Worm (Caenorhabditis elegans) whole organism, L2 larva: Measurements from ENCODE around the gene his-74.
A peak's percentile ranks its signal among the peaks of the same experiment; 100 is the strongest.

Experiments
- C34F6.9 ChIP-seq: fragments of 150-350 bp; optimal IDR thresholded peaks from 2 replicates; lab custom pipeline; 2014; ENCODE audit warnings: missing biosample characterization, missing genetic modification characterization
- F13H6.1 ChIP-seq: sonication (generic microtip); optimal IDR thresholded peaks from 2 replicates; lab custom pipeline; 2016; ENCODE audit warnings: missing genetic modification characterization, missing compliant biosample characterization
- R02D3.7 ChIP-seq: fragments of 150-350 bp; optimal IDR thresholded peaks from 2 replicates; lab custom pipeline; 2014; ENCODE audit warnings: missing biosample characterization, missing genetic modification characterization
- Y55F3AM.14 ChIP-seq: fragments of 200-800 bp; sonication (Bioruptor generic); optimal IDR thresholded peaks from 2 replicates; lab custom pipeline; 2018; ENCODE audit warnings: mild to moderate bottlenecking, missing genetic modification characterization, missing compliant biosample characterization
- ZK546.5 ChIP-seq: sonication (generic microtip); optimal IDR thresholded peaks from 2 replicates; lab custom pipeline; 2017; ENCODE audit warnings: missing biosample characterization, missing genetic modification characterization
- alr-1 ChIP-seq: fragments of 150-350 bp; optimal IDR thresholded peaks from 2 replicates; lab custom pipeline; 2014; ENCODE audit warnings: missing biosample characterization, missing genetic modification characterization
- aly-2 ChIP-seq: fragments of 150-350 bp; optimal IDR thresholded peaks from 2 replicates; lab custom pipeline; 2014; ENCODE audit warnings: missing biosample characterization, missing genetic modification characterization
- blmp-1 ChIP-seq: sonication (generic microtip); optimal IDR thresholded peaks from 2 replicates; lab custom pipeline; 2017; ENCODE audit warnings: missing genetic modification characterization, mild to moderate bottlenecking, missing compliant biosample characterization, antibody characterized with exemption, moderate library complexity; ENCODE audit not compliant: insufficient read depth
- ceh-16 ChIP-seq: fragments of 150-350 bp; optimal IDR thresholded peaks from 2 replicates; lab custom pipeline; 2014; ENCODE audit warnings: missing biosample characterization, missing genetic modification characterization
- ceh-82 ChIP-seq: fragments of 150-350 bp; optimal IDR thresholded peaks from 2 replicates; lab custom pipeline; 2014; ENCODE audit warnings: missing biosample characterization, missing genetic modification characterization
- crh-2 ChIP-seq: sonication (generic microtip); optimal IDR thresholded peaks from 2 replicates; lab custom pipeline; 2017; ENCODE audit warnings: missing biosample characterization, missing genetic modification characterization
- dmd-4 ChIP-seq: sonication (generic microtip); optimal IDR thresholded peaks from 2 replicates; lab custom pipeline; 2017; ENCODE audit warnings: missing biosample characterization, missing genetic modification characterization
- egl-27 ChIP-seq: sonication (generic microtip); optimal IDR thresholded peaks from 3 replicates; lab custom pipeline; 2017; ENCODE audit warnings: missing biosample characterization, missing genetic modification reagents, missing genetic modification characterization
- elt-1 ChIP-seq: fragments of 150-350 bp; optimal IDR thresholded peaks from 2 replicates; lab custom pipeline; 2014; ENCODE audit warnings: missing biosample characterization, missing genetic modification characterization
- elt-3 ChIP-seq: sonication (generic microtip); optimal IDR thresholded peaks from 2 replicates; lab custom pipeline; 2017; ENCODE audit warnings: missing biosample characterization, missing genetic modification characterization
- fos-1 ChIP-seq: fragments of 150-350 bp; optimal IDR thresholded peaks from 2 replicates; lab custom pipeline; 2014; ENCODE audit warnings: missing biosample characterization, missing genetic modification characterization
- gmeb-1 ChIP-seq: fragments of 150-350 bp; optimal IDR thresholded peaks from 2 replicates; lab custom pipeline; 2014; ENCODE audit warnings: missing biosample characterization, missing genetic modification characterization
- lin-13 ChIP-seq: fragments of 150-350 bp; optimal IDR thresholded peaks from 2 replicates; lab custom pipeline; 2014; ENCODE audit warnings: missing biosample characterization, missing genetic modification reagents, missing genetic modification characterization
- lsy-2 ChIP-seq, 2 experiments: fragments of 150-350 bp in 1 of 2; sonication (generic microtip) in 1 of 2; optimal IDR thresholded peaks; 2 replicates each; lab custom pipeline; 2014 to 2017; ENCODE audit warnings: missing biosample characterization in 2 of 2, missing genetic modification characterization in 2 of 2
- mab-5 ChIP-seq: fragments of 150-350 bp; optimal IDR thresholded peaks from 2 replicates; lab custom pipeline; 2014; ENCODE audit warnings: missing biosample characterization, missing genetic modification characterization
- mbf-1 ChIP-seq: sonication (generic microtip); optimal IDR thresholded peaks from 2 replicates; lab custom pipeline; 2017; ENCODE audit warnings: missing biosample characterization, missing genetic modification characterization
- nhr-10 ChIP-seq: sonication (generic microtip); optimal IDR thresholded peaks from 2 replicates; lab custom pipeline; 2017; ENCODE audit warnings: missing biosample characterization, missing genetic modification characterization
- nhr-11 ChIP-seq: fragments of 150-350 bp; optimal IDR thresholded peaks from 2 replicates; lab custom pipeline; 2014; ENCODE audit warnings: missing biosample characterization, missing genetic modification characterization
- nhr-12 ChIP-seq: fragments of 150-350 bp; optimal IDR thresholded peaks from 2 replicates; lab custom pipeline; 2014; ENCODE audit warnings: missing biosample characterization, missing genetic modification characterization
- nhr-129 ChIP-seq: fragments of 150-350 bp; optimal IDR thresholded peaks from 2 replicates; lab custom pipeline; 2014; ENCODE audit warnings: missing biosample characterization, missing genetic modification characterization
- nhr-21 ChIP-seq: fragments of 150-350 bp; optimal IDR thresholded peaks from 2 replicates; lab custom pipeline; 2014; ENCODE audit warnings: missing biosample characterization, missing genetic modification characterization
- nhr-23 ChIP-seq: fragments of 150-350 bp; optimal IDR thresholded peaks from 2 replicates; lab custom pipeline; 2014; ENCODE audit warnings: missing biosample characterization, missing genetic modification reagents, missing genetic modification characterization
- nhr-237 ChIP-seq: fragments of 150-350 bp; optimal IDR thresholded peaks from 2 replicates; lab custom pipeline; 2014; ENCODE audit warnings: missing biosample characterization, missing genetic modification characterization
- nhr-25 ChIP-seq: fragments of 150-350 bp; sonication (generic microtip); optimal IDR thresholded peaks from 3 replicates; lab custom pipeline; 2014; ENCODE audit warnings: missing biosample characterization, missing genetic modification characterization
- nhr-6 ChIP-seq: fragments of 150-350 bp; optimal IDR thresholded peaks from 2 replicates; lab custom pipeline; 2014; ENCODE audit warnings: missing biosample characterization, missing genetic modification characterization
- peb-1 ChIP-seq: fragments of 150-350 bp; optimal IDR thresholded peaks from 2 replicates; lab custom pipeline; 2014; ENCODE audit warnings: missing biosample characterization, missing genetic modification characterization
- sem-4 ChIP-seq: fragments of 150-350 bp; optimal IDR thresholded peaks from 2 replicates; lab custom pipeline; 2014; ENCODE audit warnings: missing biosample characterization, missing genetic modification reagents, missing genetic modification characterization
- skn-1 ChIP-seq: sonication (generic microtip); optimal IDR thresholded peaks from 2 replicates; lab custom pipeline; 2017; ENCODE audit warnings: missing biosample characterization, missing genetic modification characterization
- sma-3 ChIP-seq: sonication (generic microtip); optimal IDR thresholded peaks from 2 replicates; lab custom pipeline; 2016; ENCODE audit warnings: missing genetic modification reagents, missing genetic modification characterization, missing compliant biosample characterization
- sma-9 ChIP-seq, 2 experiments: fragments of 150-350 bp in 1 of 2; sonication (generic microtip) in 1 of 2; optimal IDR thresholded peaks; 2 replicates each; lab custom pipeline; 2014 to 2016; ENCODE audit warnings: missing genetic modification characterization in 2 of 2, mild to moderate bottlenecking in 1 of 2, missing biosample characterization in 1 of 2, missing compliant biosample characterization in 1 of 2, missing genetic modification reagents in 1 of 2, moderate library complexity in 1 of 2
- snpc-4 ChIP-seq: fragments of 150-350 bp; optimal IDR thresholded peaks from 2 replicates; lab custom pipeline; 2014; ENCODE audit warnings: missing biosample characterization, missing genetic modification characterization
- unc-39 ChIP-seq: fragments of 150-350 bp; optimal IDR thresholded peaks from 2 replicates; lab custom pipeline; 2014; ENCODE audit warnings: missing biosample characterization, missing genetic modification characterization
- unc-55 ChIP-seq: fragments of 150-350 bp; sonication (generic microtip); optimal IDR thresholded peaks from 3 replicates; lab custom pipeline; 2014; ENCODE audit warnings: missing biosample characterization, missing genetic modification reagents, missing genetic modification characterization
- unc-62 ChIP-seq: fragments of 150-350 bp; optimal IDR thresholded peaks from 2 replicates; lab custom pipeline; 2014; ENCODE audit warnings: missing biosample characterization, missing genetic modification reagents, missing genetic modification characterization
- ztf-1 ChIP-seq: fragments of 200-800 bp; sonication (Bioruptor generic); conservative IDR thresholded peaks from 2 replicates; pipeline ENCODE4 v1.3.6; 2022; ENCODE audit warnings: missing genetic modification characterization, missing compliant biosample characterization
- ztf-11 ChIP-seq: sonication (generic microtip); optimal IDR thresholded peaks from 2 replicates; lab custom pipeline; 2017; ENCODE audit warnings: missing biosample characterization, missing genetic modification characterization
- ztf-4 ChIP-seq: fragments of 150-350 bp; optimal IDR thresholded peaks from 2 replicates; lab custom pipeline; 2014; ENCODE audit warnings: missing biosample characterization, missing genetic modification characterization

his-74 gene

ce11 chrV:12667926-12668325 is 7.8 kb upstream of the his-74 start, which contains the start of gene W05B10.4:
Gene W05B10.4 (plus strand): TSS chrV:12668226.
- TF ChIP-seq crh-2 (no peak), nhr-23 (tag; lab: Kevin White, UChicago) (no peak), nhr-10 (tag; lab: Kevin White, UChicago) (no peak), unc-55 (no peak), mbf-1 (tag; lab: Kevin White, UChicago) (no peak), blmp-1 (tag; lab: Kevin White, UChicago) (no peak), nhr-25 (tag; lab: Kevin White, UChicago) (no peak), mab-5 (no peak), Y55F3AM.14 (GFP tag; lab: Kevin White, UChicago) (no peak), ceh-16 (tag; lab: Kevin White, UChicago) (no peak), ztf-4 (tag; lab: Kevin White, UChicago) (no peak), gmeb-1 (no peak), ZK546.5 (tag; lab: Kevin White, UChicago) (no peak)

ce11 chrV:12667397-12667796 is 7.3 kb upstream of the his-74 start:
- no peak for TF ChIP-seq nhr-11
- no peak for TF ChIP-seq sma-3 (GFP tag; lab: Kevin White, UChicago)
- TF ChIP-seq aly-2 (tag; lab: Kevin White, UChicago), result no peak
- no peak for TF ChIP-seq mbf-1 (tag; lab: Kevin White, UChicago)
- no peak for TF ChIP-seq elt-1 (tag; lab: Kevin White, UChicago)
- no peak for TF ChIP-seq unc-39
- no peak for TF ChIP-seq gmeb-1
- TF ChIP-seq unc-55, result no peak
- no peak for TF ChIP-seq nhr-23 (tag; lab: Kevin White, UChicago)
- TF ChIP-seq peb-1 (tag; lab: Kevin White, UChicago), result no peak
- no peak for TF ChIP-seq unc-62

ce11 chrV:12663386-12663785 is 3.3 kb upstream of the his-74 start:
- TF ChIP-seq snpc-4 (tag; lab: Kevin White, UChicago) (no peak), egl-27 (no peak), ztf-4 (tag; lab: Kevin White, UChicago) (no peak), ceh-82 (tag; lab: Kevin White, UChicago) (no peak), mab-5 (no peak), nhr-129 (tag; lab: Kevin White, UChicago) (no peak), nhr-11 (no peak)

- TF ChIP-seq ztf-4 (tag; lab: Kevin White, UChicago) (no peak), aly-2 (tag; lab: Kevin White, UChicago) (no peak), ceh-82 (tag; lab: Kevin White, UChicago) (no peak), nhr-12 (no peak), nhr-11 (no peak), peb-1 (tag; lab: Kevin White, UChicago) (no peak), sma-3 (GFP tag; lab: Kevin White, UChicago) (no peak), Y55F3AM.14 (GFP tag; lab: Kevin White, UChicago) (no peak), mab-5 (no peak), dmd-4 (tag; lab: Kevin White, UChicago) (no peak), crh-2 (no peak), ztf-1 (GFP tag; lab: Robert Waterston, UW) (no peak), C34F6.9 (no peak)
Measured at ce11 chrV:12661619-12662018, 1.5 kb upstream of the his-74 start, which contains the start of gene W05B10.3. Gene W05B10.3 (minus strand): TSS chrV:12661719.

ce11 chrV:12659426-12659825 is 704 bp downstream of the his-74 start, which contains the start of gene ccch-3:
Gene ccch-3 (minus strand): TSS chrV:12659687.
- TF ChIP-seq F13H6.1 (tag; lab: Kevin White, UChicago) (peak; percentile 27), lsy-2 (tag; optimal IDR thresholded peaks at IDR 0.05; lab: Kevin White, UChicago) (peak; percentile 36 to 87), ceh-82 (tag; lab: Kevin White, UChicago) (no peak), mab-5 (no peak), nhr-129 (tag; lab: Kevin White, UChicago) (peak; percentile 69), sma-3 (GFP tag; lab: Kevin White, UChicago) (peak; percentile 72), gmeb-1 (peak; percentile 75), dmd-4 (tag; lab: Kevin White, UChicago) (no peak), elt-3 (tag; lab: Kevin White, UChicago) (no peak), sma-9 (GFP tag; optimal IDR thresholded peaks at IDR 0.05; lab: Kevin White, UChicago) (peak; percentile 85), sma-9 (tag; optimal IDR thresholded peaks at IDR 0.05; lab: Kevin White, UChicago) (no peak), snpc-4 (tag; lab: Kevin White, UChicago) (peak; percentile 51), ztf-11 (tag; lab: Kevin White, UChicago) (no peak), nhr-237 (no peak), skn-1 (tag; lab: Kevin White, UChicago) (no peak), C34F6.9 (peak; percentile 67), ztf-4 (tag; lab: Kevin White, UChicago) (peak; percentile 1), ztf-1 (GFP tag; lab: Robert Waterston, UW) (no peak), unc-55 (peak; percentile 83), crh-2 (peak; percentile 82), nhr-6 (tag; lab: Kevin White, UChicago) (no peak), nhr-12 (no peak), fos-1 (tag; lab: Kevin White, UChicago) (peak; percentile 24), egl-27 (peak; percentile 56), aly-2 (tag; lab: Kevin White, UChicago) (no peak), sem-4 (tag; lab: Kevin White, UChicago) (peak; percentile 34), nhr-21 (tag; lab: Kevin White, UChicago) (peak; percentile 43), R02D3.7 (no peak), nhr-23 (tag; lab: Kevin White, UChicago) (no peak), lin-13 (GFP tag; lab: Kevin White, UChicago) (peak; percentile 59), alr-1 (no peak)
